Worm (Caenorhabditis elegans) whole organism, L4/young adult: ENCODE results near the gene F07C3.16.

Source experiments
- W03F9.2 ChIP-seq: fragments of 150-350 bp; optimal IDR thresholded peaks from 2 replicates; lab custom pipeline; 2014; ENCODE audit warnings: missing biosample characterization, missing genetic modification characterization
- dao-5 ChIP-seq: sonication (generic microtip); optimal IDR thresholded peaks from 2 replicates; lab custom pipeline; 2016; ENCODE audit warnings: missing genotype, missing genetic modification characterization, moderate library complexity, missing compliant biosample characterization
- him-1 ChIP-seq: sonication (generic microtip); optimal IDR thresholded peaks from 2 replicates; lab custom pipeline; 2016; ENCODE audit warnings: missing genotype, missing genetic modification reagents, missing genetic modification characterization, missing compliant biosample characterization

DNA sequence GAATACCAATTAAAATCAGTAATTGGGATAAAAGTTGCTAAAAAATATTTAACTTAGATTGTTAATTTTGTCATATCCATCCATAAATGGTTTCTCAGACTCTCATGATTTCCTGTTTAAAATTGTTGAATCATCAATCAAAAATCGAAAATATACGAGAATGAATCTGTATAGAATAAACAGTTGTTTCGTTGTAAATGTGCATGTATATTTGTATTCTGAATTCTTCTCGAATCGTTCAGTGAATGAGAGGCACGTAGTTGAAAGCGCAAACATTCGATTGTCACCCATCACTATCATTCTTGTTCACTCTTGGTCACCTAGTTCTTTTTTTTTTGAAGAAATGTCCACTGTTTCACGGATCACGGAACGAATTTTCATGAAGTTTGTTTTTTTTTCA is 7.4 kb downstream of the F07C3.16 start, which contains the start of gene ptd-2:
- no peak for TF ChIP-seq dao-5 (tag; lab: Kevin White, UChicago)
- no peak for TF ChIP-seq him-1
- no peak for TF ChIP-seq W03F9.2 (tag; lab: Kevin White, UChicago)
